Fruit fly (Drosophila melanogaster) whole organism, embryonic: ENCODE data around the gene cni.

Source experiments
- Antp ChIP-seq: fragments of 200-800 bp; sonication (Bioruptor generic); optimal IDR thresholded peaks from 3 replicates; lab custom pipeline; 2016; ENCODE audit warnings: missing biosample characterization, missing genetic modification characterization
- Atf6 ChIP-seq: fragments of 200-800 bp; sonication (Bioruptor generic); IDR thresholded peaks from 2 replicates; pipeline ENCODE4 v1.3.6; 2022; ENCODE audit warnings: missing biosample characterization, missing genetic modification characterization
- CG10267 ChIP-seq: fragments of 200-800 bp; sonication (Bioruptor generic); optimal IDR thresholded peaks from 2 replicates; lab custom pipeline; 2018; ENCODE audit warnings: missing biosample characterization, mild to moderate bottlenecking, missing genetic modification characterization, moderate library complexity
- CG10543 ChIP-seq: fragments of 200-800 bp; sonication (Bioruptor generic); optimal IDR thresholded peaks from 3 replicates; lab custom pipeline; 2017; ENCODE audit warnings: missing biosample characterization, mild to moderate bottlenecking, missing genetic modification characterization, moderate library complexity
- CG11085 ChIP-seq: fragments of 200-800 bp; sonication (Bioruptor generic); IDR thresholded peaks from 2 replicates; pipeline ENCODE4 v1.3.6; 2022; ENCODE audit warnings: missing biosample characterization, missing genetic modification characterization
- CG13123 ChIP-seq: fragments of 200-800 bp; sonication (Bioruptor generic); optimal IDR thresholded peaks from 2 replicates; lab custom pipeline; 2016; ENCODE audit warnings: missing biosample characterization, missing genetic modification characterization
- CG15073 ChIP-seq: fragments of 200-800 bp; sonication (Bioruptor generic); optimal IDR thresholded peaks from 2 replicates; lab custom pipeline; 2016; ENCODE audit warnings: missing biosample characterization, missing genetic modification characterization
- CG2875 ChIP-seq: fragments of 200-800 bp; sonication (Bioruptor generic); optimal IDR thresholded peaks from 2 replicates; lab custom pipeline; 2017; ENCODE audit warnings: missing biosample characterization, mild to moderate bottlenecking, missing genetic modification characterization, missing genetic modification reagents
- CG31224 ChIP-seq: fragments of 200-800 bp; sonication (Bioruptor generic); IDR thresholded peaks from 2 replicates; pipeline ENCODE4 v1.3.6; 2022; ENCODE audit warnings: missing biosample characterization, missing genetic modification characterization
- CG32772 ChIP-seq: fragments of 200-800 bp; sonication (Bioruptor generic); IDR thresholded peaks from 2 replicates; pipeline ENCODE4 v1.3.6; 2022; ENCODE audit warnings: missing biosample characterization, missing genetic modification characterization
- CG34376 ChIP-seq: fragments of 200-800 bp; sonication (Bioruptor generic); optimal IDR thresholded peaks from 2 replicates; lab custom pipeline; 2018; ENCODE audit warnings: missing biosample characterization, mild to moderate bottlenecking, missing genetic modification characterization
- CG4282 ChIP-seq: fragments of 200-800 bp; sonication (Bioruptor generic); optimal IDR thresholded peaks from 2 replicates; lab custom pipeline; 2016; ENCODE audit warnings: missing biosample characterization, missing genetic modification characterization
- CG6765 ChIP-seq: fragments of 200-800 bp; sonication (Bioruptor generic); optimal IDR thresholded peaks from 3 replicates; lab custom pipeline; 2017; ENCODE audit warnings: missing biosample characterization, mild to moderate bottlenecking, missing genetic modification characterization
- CG6791 ChIP-seq: fragments of 200-800 bp; sonication (Bioruptor generic); IDR thresholded peaks from 3 replicates; pipeline ENCODE4 v1.3.6; 2022; ENCODE audit warnings: missing biosample characterization, missing genetic modification characterization; ENCODE audit not compliant: partially characterized antibody
- CG7987 ChIP-seq: fragments of 200-800 bp; sonication (Bioruptor generic); optimal IDR thresholded peaks from 2 replicates; lab custom pipeline; 2018; ENCODE audit warnings: missing biosample characterization, mild to moderate bottlenecking, missing genetic modification characterization, moderate library complexity
- CG8924 ChIP-seq: fragments of 200-800 bp; optimal IDR thresholded peaks from 3 replicates; lab custom pipeline; 2019; ENCODE audit warnings: missing biosample characterization, mild to moderate bottlenecking, missing genetic modification characterization, moderate library complexity
- CG8944 ChIP-seq: fragments of 200-800 bp; sonication (Bioruptor generic); optimal IDR thresholded peaks from 3 replicates; lab custom pipeline; 2016; ENCODE audit warnings: missing biosample characterization, missing genetic modification characterization
- Dbx ChIP-seq: fragments of 200-800 bp; sonication (Bioruptor generic); IDR thresholded peaks from 3 replicates; pipeline ENCODE4 v1.3.6; 2022; ENCODE audit warnings: missing biosample characterization, missing genetic modification characterization
- Ets65A ChIP-seq: fragments of 200-800 bp; sonication (Bioruptor generic); peaks from one replicate; lab custom pipeline; 2016; ENCODE audit warnings: missing biosample characterization, missing genetic modification characterization
- Ets97D ChIP-seq: fragments of 200-800 bp; sonication (Bioruptor generic); optimal IDR thresholded peaks from 3 replicates; lab custom pipeline; 2016; ENCODE audit warnings: missing biosample characterization, missing genetic modification characterization
- Hand ChIP-seq: fragments of 200-800 bp; sonication (Bioruptor generic); optimal IDR thresholded peaks from 2 replicates; lab custom pipeline; 2017; ENCODE audit warnings: mild to moderate bottlenecking, missing biosample characterization, missing genetic modification reagents, missing genetic modification characterization
- Hmx ChIP-seq: fragments of 200-800 bp; sonication (Bioruptor generic); optimal IDR thresholded peaks from 2 replicates; lab custom pipeline; 2016; ENCODE audit warnings: missing biosample characterization, missing genetic modification characterization
- Hr3 ChIP-seq: fragments of 200-800 bp; sonication (Bioruptor generic); optimal IDR thresholded peaks from 3 replicates; lab custom pipeline; 2016; ENCODE audit warnings: missing biosample characterization, missing genetic modification characterization
- MBD-R2 ChIP-seq: fragments of 200-800 bp; sonication (Bioruptor generic); IDR thresholded peaks from 2 replicates; pipeline ENCODE4 v1.3.6; 2022; ENCODE audit warnings: missing biosample characterization, missing genetic modification characterization
- Med ChIP-seq: fragments of 200-800 bp; sonication (Bioruptor generic); peaks from one replicate; lab custom pipeline; 2016; ENCODE audit warnings: missing biosample characterization, missing genetic modification characterization, mild to moderate bottlenecking, inconsistent platforms, moderate library complexity
- Neu2 ChIP-seq: fragments of 200-800 bp; sonication (Bioruptor generic); optimal IDR thresholded peaks from 3 replicates; lab custom pipeline; 2016; ENCODE audit warnings: missing biosample characterization, missing genetic modification characterization, borderline replicate concordance
- Opbp ChIP-seq: fragments of 200-800 bp; sonication (Bioruptor generic); IDR thresholded peaks from 3 replicates; pipeline ENCODE4 v1.3.6; 2022; ENCODE audit warnings: missing biosample characterization, missing genetic modification characterization; ENCODE audit not compliant: partially characterized antibody
- Pdp1 ChIP-seq, 2 experiments: fragments of 200-800 bp; sonication (Bioruptor generic); optimal IDR thresholded peaks; 3 replicates each; lab custom pipeline; 2016; ENCODE audit warnings: missing biosample characterization in 2 of 2, missing genetic modification characterization in 2 of 2, mild to moderate bottlenecking in 1 of 2, moderate library complexity in 1 of 2
- dm ChIP-seq: fragments of 200-800 bp; sonication (Bioruptor generic); optimal IDR thresholded peaks from 3 replicates; lab custom pipeline; 2016; ENCODE audit warnings: missing biosample characterization, missing genetic modification characterization
- esg ChIP-seq: fragments of 200-800 bp; sonication (Bioruptor generic); conservative IDR thresholded peaks from 2 replicates; pipeline ENCODE4 v1.3.6; 2022; ENCODE audit warnings: missing biosample characterization, missing genetic modification characterization
- ftz-f1 ChIP-seq: fragments of 200-800 bp; sonication (Bioruptor generic); optimal IDR thresholded peaks from 2 replicates; lab custom pipeline; 2016; ENCODE audit warnings: missing biosample characterization, missing genetic modification characterization
- her ChIP-seq: fragments of 200-800 bp; sonication (Bioruptor generic); optimal IDR thresholded peaks from 2 replicates; lab custom pipeline; 2016; ENCODE audit warnings: missing biosample characterization, missing genetic modification characterization
- lbe ChIP-seq: fragments of 200-800 bp; sonication (Bioruptor generic); optimal IDR thresholded peaks from 2 replicates; lab custom pipeline; 2016; ENCODE audit warnings: missing biosample characterization, mild to moderate bottlenecking, missing genetic modification characterization
- lola ChIP-seq, 3 experiments: fragments of >200 bp in 2 of 3; fragments of 200-800 bp in 1 of 3; sonication (Bioruptor generic) in 1 of 3; optimal IDR thresholded peaks; 2 replicates each; lab custom pipeline; 2017 to 2019; ENCODE audit warnings: missing biosample characterization in 3 of 3, missing genetic modification characterization in 3 of 3, mild to moderate bottlenecking in 1 of 3, moderate library complexity in 1 of 3
- nom ChIP-seq: fragments of 200-800 bp; sonication (Bioruptor generic); optimal IDR thresholded peaks from 2 replicates; lab custom pipeline; 2017; ENCODE audit warnings: missing biosample characterization, missing genetic modification characterization, mild to moderate bottlenecking, moderate library complexity, missing genetic modification reagents
- onecut ChIP-seq: fragments of 200-800 bp; sonication (Bioruptor generic); IDR thresholded peaks from 2 replicates; pipeline ENCODE4 v1.3.6; 2022; ENCODE audit warnings: missing biosample characterization, missing genetic modification characterization
- pum ChIP-seq: fragments of 200-800 bp; sonication (Bioruptor generic); optimal IDR thresholded peaks from 2 replicates; lab custom pipeline; 2016; ENCODE audit warnings: missing biosample characterization, missing genetic modification characterization
- ranshi ChIP-seq: fragments of 200-800 bp; sonication (Bioruptor generic); IDR thresholded peaks from 2 replicates; pipeline ENCODE4 v1.3.6; 2022; ENCODE audit warnings: missing biosample characterization, missing genetic modification characterization
- rib ChIP-seq: fragments of 200-800 bp; sonication (Bioruptor generic); IDR thresholded peaks from 2 replicates; pipeline ENCODE4 v1.3.6; 2022; ENCODE audit warnings: missing biosample characterization, missing genetic modification characterization
- run ChIP-seq: fragments of 200-800 bp; sonication (Bioruptor generic); optimal IDR thresholded peaks from 3 replicates; lab custom pipeline; 2018; ENCODE audit warnings: missing biosample characterization, mild to moderate bottlenecking, missing genetic modification characterization
- sd ChIP-seq: fragments of 200-800 bp; sonication (Bioruptor generic); optimal IDR thresholded peaks from 3 replicates; lab custom pipeline; 2018; ENCODE audit warnings: missing biosample characterization, mild to moderate bottlenecking, missing genetic modification characterization, moderate library complexity
- sens ChIP-seq: fragments of 200-800 bp; sonication (Bioruptor generic); peaks from one replicate; lab custom pipeline; 2016; ENCODE audit warnings: missing biosample characterization, missing genetic modification characterization
- stwl ChIP-seq: fragments of 200-800 bp; sonication (Bioruptor generic); optimal IDR thresholded peaks from 3 replicates; lab custom pipeline; 2018; ENCODE audit warnings: missing biosample characterization, mild to moderate bottlenecking, missing genetic modification characterization, moderate library complexity
- tna ChIP-seq: fragments of 200-800 bp; sonication (Bioruptor generic); IDR thresholded peaks from 2 replicates; pipeline ENCODE4 v1.3.6; 2022; ENCODE audit warnings: missing biosample characterization, missing genetic modification characterization; ENCODE audit not compliant: partially characterized antibody
- trem ChIP-seq: fragments of 200-800 bp; optimal IDR thresholded peaks from 3 replicates; lab custom pipeline; 2019; ENCODE audit warnings: missing biosample characterization, mild to moderate bottlenecking, missing genetic modification characterization, moderate library complexity
- twi ChIP-seq: fragments of 200-800 bp; optimal IDR thresholded peaks from 2 replicates; lab custom pipeline; 2019; ENCODE audit warnings: missing biosample characterization, mild to moderate bottlenecking, missing genetic modification characterization, moderate library complexity
- unc-4 ChIP-seq: fragments of 200-800 bp; sonication (Bioruptor generic); IDR thresholded peaks from 2 replicates; pipeline ENCODE4 v1.3.6; 2022; ENCODE audit warnings: missing biosample characterization, missing genetic modification characterization; ENCODE audit not compliant: partially characterized antibody
- unpg ChIP-seq: fragments of 200-800 bp; sonication (Bioruptor generic); optimal IDR thresholded peaks from 3 replicates; lab custom pipeline; 2018; ENCODE audit warnings: missing biosample characterization, mild to moderate bottlenecking, missing genetic modification characterization, moderate library complexity
- vvl ChIP-seq: fragments of 200-800 bp; sonication (Bioruptor generic); IDR thresholded peaks from 2 replicates; pipeline ENCODE4 v1.3.6; 2022; ENCODE audit warnings: missing biosample characterization, missing genetic modification characterization

The cni gene

dm6 chr2L:16323544-16323943 lies 13.0 kb upstream of the cni start (continued):
- peak; percentile 69 for TF ChIP-seq twi (tag; lab: Kevin White, UChicago)
- no peak for TF ChIP-seq CG15073
- no peak for TF ChIP-seq CG31224 (GFP tag; lab: Robert Waterston, UW)
- no peak for TF ChIP-seq Antp (GFP tag; lab: Kevin White, UChicago)
- no peak for TF ChIP-seq trem (tag; lab: Kevin White, UChicago)
- TF ChIP-seq lola (GFP tag; optimal IDR thresholded peaks at IDR 0.05; lab: Kevin White, UChicago) = no peak
- TF ChIP-seq sd (tag; lab: Kevin White, UChicago) = peak; percentile 40
- no peak for TF ChIP-seq CG13123 (GFP tag; lab: Kevin White, UChicago)
- TF ChIP-seq ftz-f1 (GFP tag; lab: Kevin White, UChicago) = no peak
- TF ChIP-seq Hand (GFP tag; lab: Kevin White, UChicago) = no peak
- no peak for TF ChIP-seq Opbp (GFP tag; lab: Robert Waterston, UW)
- TF ChIP-seq CG4282 (GFP tag; lab: Kevin White, UChicago) = no peak
- TF ChIP-seq CG10267 (tag; lab: Kevin White, UChicago) = no peak
- no peak for TF ChIP-seq Hmx (GFP tag; lab: Kevin White, UChicago)
- no peak for TF ChIP-seq CG11085 (GFP tag; lab: Robert Waterston, UW)
- no peak for TF ChIP-seq lbe
- peak; percentile 89 for TF ChIP-seq Neu2 (GFP tag; lab: Kevin White, UChicago)
- no peak for TF ChIP-seq CG8944 (GFP tag; lab: Kevin White, UChicago)
- no peak for TF ChIP-seq CG34376 (GFP tag; lab: Kevin White, UChicago)
- TF ChIP-seq Med (GFP tag; lab: Kevin White, UChicago) = peak; percentile 38
- no peak for TF ChIP-seq CG32772
- no peak for TF ChIP-seq her (GFP tag; lab: Kevin White, UChicago)
- TF ChIP-seq CG6791 (GFP tag; lab: Robert Waterston, UW) = no peak
- no peak for TF ChIP-seq sens (GFP tag; lab: Kevin White, UChicago)
- TF ChIP-seq ranshi (GFP tag; lab: Robert Waterston, UW) = no peak

DNA sequence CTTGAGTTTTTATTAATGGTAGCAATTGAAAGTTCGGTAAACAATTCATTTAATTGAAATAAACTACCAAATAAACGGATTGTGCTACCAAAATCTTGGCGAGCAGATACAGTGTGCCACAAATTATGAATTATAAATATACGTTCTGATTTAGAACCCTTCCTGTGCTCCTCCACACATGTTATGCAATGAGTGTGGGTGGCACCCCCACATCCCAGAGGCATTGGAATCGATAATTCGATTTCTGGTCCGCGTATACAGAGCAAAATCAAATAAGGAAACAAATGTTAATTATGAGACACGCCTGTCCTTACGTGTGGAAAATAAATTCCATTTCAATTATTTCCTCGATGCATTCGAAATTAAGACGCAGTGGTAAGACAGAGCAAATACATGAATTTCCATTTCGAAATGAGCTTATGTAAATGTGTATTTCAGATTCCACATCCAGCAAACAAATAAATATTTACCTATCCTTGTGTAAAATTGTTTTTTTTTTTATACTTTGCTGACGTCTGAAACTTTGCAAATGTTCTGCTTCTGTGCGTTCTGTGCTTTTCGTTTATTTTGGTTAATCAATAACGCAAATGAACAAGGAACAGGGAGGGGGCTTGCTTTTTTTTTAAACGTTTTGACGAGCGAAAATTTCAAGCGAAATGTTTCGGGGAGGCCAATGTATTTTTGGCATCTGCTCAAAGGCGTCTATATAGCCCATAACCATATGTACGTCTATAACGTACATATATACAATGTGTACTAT lies 11.5 kb upstream of the cni start:
- TF ChIP-seq run (tag; lab: Kevin White, UChicago) = no peak
- TF ChIP-seq sd (tag; lab: Kevin White, UChicago) = peak; percentile 79
- no peak for TF ChIP-seq dm (GFP tag; lab: Kevin White, UChicago)
- TF ChIP-seq Pdp1 (GFP tag; optimal IDR thresholded peaks at IDR 0.05; lab: Kevin White, UChicago) = peak in 1 of 2 experiments; percentile 85
- TF ChIP-seq Ets65A = no peak
- no peak for TF ChIP-seq unpg
- no peak for TF ChIP-seq CG7987 (GFP tag; lab: Kevin White, UChicago)
- no peak for TF ChIP-seq esg (GFP tag; lab: Robert Waterston, UW)
- TF ChIP-seq MBD-R2 (GFP tag; lab: Robert Waterston, UW) = no peak
- no peak for TF ChIP-seq CG6765 (GFP tag; lab: Kevin White, UChicago)
- TF ChIP-seq nom = no peak
- TF ChIP-seq rib = peak; percentile 65
- no peak for TF ChIP-seq CG2875
- no peak for TF ChIP-seq tna (GFP tag; lab: Robert Waterston, UW)
- no peak for TF ChIP-seq CG8924 (tag; lab: Kevin White, UChicago)
- TF ChIP-seq CG10543 (GFP tag; lab: Kevin White, UChicago) = peak; percentile 59
- TF ChIP-seq pum = no peak
- TF ChIP-seq vvl = no peak
- TF ChIP-seq Ets97D (GFP tag; lab: Kevin White, UChicago) = no peak
- TF ChIP-seq Hand (GFP tag; lab: Kevin White, UChicago) = no peak
- TF ChIP-seq stwl (tag; lab: Kevin White, UChicago) = no peak
- TF ChIP-seq Atf6 (GFP tag; lab: Robert Waterston, UW) = no peak
- no peak for TF ChIP-seq Dbx
- no peak for TF ChIP-seq unc-4 (GFP tag; lab: Robert Waterston, UW)
- TF ChIP-seq onecut = peak; percentile 63
- TF ChIP-seq Med (GFP tag; lab: Kevin White, UChicago) = peak; percentile 10
- no peak for TF ChIP-seq Hr3
